Fruit fly (Drosophila melanogaster) whole organism, embryonic: ENCODE results near the gene Sgs1.
A peak's percentile ranks its signal among the peaks of the same experiment; 100 is the strongest.

ENCODE experiments used
- CG11247 ChIP-seq: fragments of 200-800 bp; sonication (Bioruptor generic); IDR thresholded peaks from 2 replicates; pipeline ENCODE4 v1.3.6; 2022; ENCODE audit warnings: missing biosample characterization, missing genetic modification characterization
- CG15479 ChIP-seq: fragments of 200-800 bp; sonication (Bioruptor generic); optimal IDR thresholded peaks from 3 replicates; lab custom pipeline; 2019; ENCODE audit warnings: missing biosample characterization, mild to moderate bottlenecking, missing genetic modification characterization, moderate library complexity
- CG15514 ChIP-seq: fragments of 200-800 bp; sonication (Bioruptor generic); optimal IDR thresholded peaks from 3 replicates; lab custom pipeline; 2017; ENCODE audit warnings: missing biosample characterization, missing genetic modification characterization, mild to moderate bottlenecking, moderate library complexity, missing genetic modification reagents
- CG16863 ChIP-seq: fragments of 200-800 bp; sonication (Bioruptor generic); optimal IDR thresholded peaks from 3 replicates; lab custom pipeline; 2016; ENCODE audit warnings: missing biosample characterization, missing genetic modification characterization
- CG17829 ChIP-seq: fragments of 200-800 bp; optimal IDR thresholded peaks from 2 replicates; lab custom pipeline; 2019; ENCODE audit warnings: missing biosample characterization, mild to moderate bottlenecking, missing genetic modification characterization, moderate library complexity
- CG17912 ChIP-seq: fragments of 200-800 bp; sonication (Bioruptor generic); optimal IDR thresholded peaks from 2 replicates; lab custom pipeline; 2018; ENCODE audit warnings: missing biosample characterization, mild to moderate bottlenecking, missing genetic modification characterization
- CG18599 ChIP-seq: fragments of 200-800 bp; sonication (Bioruptor generic); optimal IDR thresholded peaks from 3 replicates; lab custom pipeline; 2017; ENCODE audit warnings: missing biosample characterization, missing genetic modification characterization, mild to moderate bottlenecking, moderate library complexity, missing genetic modification reagents
- CG2116 ChIP-seq: fragments of 200-800 bp; sonication (Bioruptor generic); optimal IDR thresholded peaks from 3 replicates; lab custom pipeline; 2018; ENCODE audit warnings: missing biosample characterization, mild to moderate bottlenecking, missing genetic modification characterization
- CG2120 ChIP-seq: fragments of 200-800 bp; sonication (Bioruptor generic); optimal IDR thresholded peaks from 3 replicates; lab custom pipeline; 2016; ENCODE audit warnings: missing biosample characterization, missing genetic modification characterization
- CG2889 ChIP-seq: fragments of 200-800 bp; sonication (Bioruptor generic); IDR thresholded peaks from 3 replicates; pipeline ENCODE4 v1.3.6; 2022; ENCODE audit warnings: missing biosample characterization, missing genetic modification characterization
- CG3163 ChIP-seq: fragments of 200-800 bp; sonication (Bioruptor generic); optimal IDR thresholded peaks from 3 replicates; lab custom pipeline; 2016; ENCODE audit warnings: missing biosample characterization, missing genetic modification characterization
- CG4328 ChIP-seq: fragments of 200-800 bp; sonication (Bioruptor generic); optimal IDR thresholded peaks from 3 replicates; lab custom pipeline; 2017; ENCODE audit warnings: missing biosample characterization, missing genetic modification reagents, missing genetic modification characterization
- CG4617 ChIP-seq: fragments of 200-800 bp; sonication (Bioruptor generic); optimal IDR thresholded peaks from 3 replicates; lab custom pipeline; 2016; ENCODE audit warnings: missing biosample characterization, missing genetic modification characterization, borderline replicate concordance
- CG6654 ChIP-seq: fragments of 200-800 bp; sonication (Bioruptor generic); optimal IDR thresholded peaks from 2 replicates; lab custom pipeline; 2017; ENCODE audit warnings: missing biosample characterization, mild to moderate bottlenecking, missing genetic modification characterization
- CG7928 ChIP-seq: fragments of 200-800 bp; sonication (Bioruptor generic); optimal IDR thresholded peaks from 2 replicates; lab custom pipeline; 2017; ENCODE audit warnings: missing biosample characterization, mild to moderate bottlenecking, missing genetic modification characterization
- CG9797 ChIP-seq: fragments of 200-800 bp; sonication (Bioruptor generic); optimal IDR thresholded peaks from 3 replicates; lab custom pipeline; 2018; ENCODE audit warnings: missing biosample characterization, mild to moderate bottlenecking, missing genetic modification characterization
- CHES-1-like ChIP-seq: fragments of 200-800 bp; sonication (Bioruptor generic); optimal IDR thresholded peaks from 2 replicates; lab custom pipeline; 2016; ENCODE audit warnings: missing biosample characterization, missing genetic modification characterization
- Camta ChIP-seq: fragments of 200-800 bp; sonication (Bioruptor generic); optimal IDR thresholded peaks from 2 replicates; lab custom pipeline; 2016; ENCODE audit warnings: missing biosample characterization, missing genetic modification characterization
- D19A ChIP-seq: fragments of 200-800 bp; optimal IDR thresholded peaks from 3 replicates; lab custom pipeline; 2019; ENCODE audit warnings: missing biosample characterization, mild to moderate bottlenecking, missing genetic modification characterization, moderate library complexity
- Dad ChIP-seq: fragments of 200-800 bp; sonication (Bioruptor generic); optimal IDR thresholded peaks from 3 replicates; lab custom pipeline; 2016; ENCODE audit warnings: missing biosample characterization, missing genetic modification characterization
- Dref ChIP-seq: fragments of 200-800 bp; sonication (Bioruptor generic); IDR thresholded peaks from 2 replicates; pipeline ENCODE4 v1.3.6; 2022; ENCODE audit warnings: missing biosample characterization, missing genetic modification characterization
- Fer2 ChIP-seq: fragments of 200-800 bp; sonication (Bioruptor generic); optimal IDR thresholded peaks from 2 replicates; lab custom pipeline; 2018; ENCODE audit warnings: missing biosample characterization, mild to moderate bottlenecking, missing genetic modification characterization, moderate library complexity
- H2.0 ChIP-seq: fragments of 200-800 bp; sonication (Bioruptor generic); IDR thresholded peaks from 2 replicates; pipeline ENCODE4 v1.3.6; 2022; ENCODE audit warnings: missing biosample characterization, missing genetic modification characterization
- Med ChIP-seq: fragments of 200-800 bp; sonication (Bioruptor generic); peaks from one replicate; lab custom pipeline; 2016; ENCODE audit warnings: missing biosample characterization, missing genetic modification characterization, mild to moderate bottlenecking, inconsistent platforms, moderate library complexity
- NFAT ChIP-seq: fragments of 200-800 bp; sonication (Bioruptor generic); IDR thresholded peaks from 2 replicates; pipeline ENCODE4 v1.3.6; 2022; ENCODE audit warnings: missing biosample characterization, missing genetic modification characterization
- Neu2 ChIP-seq: fragments of 200-800 bp; sonication (Bioruptor generic); optimal IDR thresholded peaks from 3 replicates; lab custom pipeline; 2016; ENCODE audit warnings: missing biosample characterization, missing genetic modification characterization, borderline replicate concordance
- Oaz ChIP-seq: fragments of 200-800 bp; sonication (Bioruptor generic); IDR thresholded peaks from 2 replicates; pipeline ENCODE4 v1.3.6; 2022; ENCODE audit warnings: missing biosample characterization, missing genetic modification characterization
- Oli ChIP-seq: fragments of 200-800 bp; sonication (Bioruptor generic); optimal IDR thresholded peaks from 2 replicates; lab custom pipeline; 2018; ENCODE audit warnings: missing biosample characterization, mild to moderate bottlenecking, missing genetic modification characterization, moderate library complexity
- Xbp1 ChIP-seq: fragments of 200-800 bp; sonication (Bioruptor generic); optimal IDR thresholded peaks from 3 replicates; lab custom pipeline; 2016; ENCODE audit warnings: missing biosample characterization, mild to moderate bottlenecking, missing genetic modification characterization
- chn ChIP-seq: fragments of 200-800 bp; sonication (Bioruptor generic); optimal IDR thresholded peaks from 2 replicates; lab custom pipeline; 2016; ENCODE audit warnings: missing biosample characterization, missing genetic modification characterization
- ewg ChIP-seq: fragments of 200-800 bp; sonication (Bioruptor generic); optimal IDR thresholded peaks from 3 replicates; lab custom pipeline; 2017; ENCODE audit warnings: mild to moderate bottlenecking, missing biosample characterization, missing genetic modification reagents, missing genetic modification characterization
- fd3F ChIP-seq: fragments of 200-800 bp; sonication (Bioruptor generic); optimal IDR thresholded peaks from 2 replicates; lab custom pipeline; 2018; ENCODE audit warnings: missing biosample characterization, mild to moderate bottlenecking, missing genetic modification characterization, moderate library complexity
- ftz-f1 ChIP-seq: fragments of 200-800 bp; sonication (Bioruptor generic); optimal IDR thresholded peaks from 2 replicates; lab custom pipeline; 2016; ENCODE audit warnings: missing biosample characterization, missing genetic modification characterization
- gt ChIP-seq: fragments of 200-800 bp; sonication (Bioruptor generic); IDR thresholded peaks from 2 replicates; pipeline ENCODE4 v1.3.6; 2022; ENCODE audit warnings: missing biosample characterization, missing genetic modification characterization
- ind ChIP-seq: fragments of 200-800 bp; sonication (Bioruptor generic); optimal IDR thresholded peaks from 3 replicates; lab custom pipeline; 2016; ENCODE audit warnings: missing biosample characterization, missing genetic modification characterization
- jigr1 ChIP-seq: fragments of 200-800 bp; sonication (Bioruptor generic); IDR thresholded peaks from 3 replicates; pipeline ENCODE4 v1.3.6; 2022; ENCODE audit warnings: missing biosample characterization, missing genetic modification characterization
- lab ChIP-seq: fragments of 200-800 bp; sonication (Bioruptor generic); optimal IDR thresholded peaks from 3 replicates; lab custom pipeline; 2017; ENCODE audit warnings: missing biosample characterization, missing genetic modification characterization, mild to moderate bottlenecking, moderate library complexity, missing genetic modification reagents
- lmd ChIP-seq: fragments of 200-800 bp; sonication (Bioruptor generic); IDR thresholded peaks from 2 replicates; pipeline ENCODE4 v1.3.6; 2022; ENCODE audit warnings: missing biosample characterization, missing genetic modification characterization
- lov ChIP-seq, 2 experiments: fragments of 200-800 bp in 1 of 2; fragments of >200 bp in 1 of 2; sonication (Bioruptor generic) in 1 of 2; IDR thresholded peaks in 1 of 2; optimal IDR thresholded peaks in 1 of 2; 2 replicates in 1 of 2; 3 replicates in 1 of 2; pipeline versions ENCODE4 v1.3.6 to Lab custom; 2017 to 2022; ENCODE audit warnings: missing biosample characterization in 1 of 2, missing genetic modification characterization in 1 of 2
- mirr ChIP-seq: fragments of 200-800 bp; sonication (Bioruptor generic); optimal IDR thresholded peaks from 3 replicates; lab custom pipeline; 2018; ENCODE audit warnings: missing biosample characterization, mild to moderate bottlenecking, missing genetic modification characterization
- mld ChIP-seq: fragments of 200-800 bp; sonication (Bioruptor generic); IDR thresholded peaks from 3 replicates; pipeline ENCODE4 v1.3.6; 2022; ENCODE audit warnings: missing biosample characterization, missing genetic modification characterization; ENCODE audit not compliant: partially characterized antibody
- oc ChIP-seq: fragments of 200-800 bp; sonication (Bioruptor generic); optimal IDR thresholded peaks from 2 replicates; lab custom pipeline; 2018; ENCODE audit warnings: missing biosample characterization, mild to moderate bottlenecking, missing genetic modification characterization, moderate library complexity
- pum ChIP-seq: fragments of 200-800 bp; sonication (Bioruptor generic); optimal IDR thresholded peaks from 2 replicates; lab custom pipeline; 2016; ENCODE audit warnings: missing biosample characterization, missing genetic modification characterization
- sens ChIP-seq: fragments of 200-800 bp; sonication (Bioruptor generic); peaks from one replicate; lab custom pipeline; 2016; ENCODE audit warnings: missing biosample characterization, missing genetic modification characterization
- slbo ChIP-seq: fragments of 200-800 bp; sonication (Bioruptor generic); IDR thresholded peaks from 2 replicates; pipeline ENCODE4 v1.3.6; 2022; ENCODE audit warnings: missing biosample characterization, missing genetic modification characterization
- tgo ChIP-seq: fragments of 200-800 bp; sonication (Bioruptor generic); IDR thresholded peaks from 3 replicates; pipeline ENCODE4 v1.3.6; 2022; ENCODE audit warnings: missing biosample characterization, missing genetic modification characterization
- toy ChIP-seq: fragments of 200-800 bp; sonication (Bioruptor generic); IDR thresholded peaks from 2 replicates; pipeline ENCODE4 v1.3.6; 2022; ENCODE audit warnings: missing biosample characterization, missing genetic modification characterization
- vfl ChIP-seq: fragments of 200-800 bp; sonication (Bioruptor generic); optimal IDR thresholded peaks from 2 replicates; lab custom pipeline; 2016; ENCODE audit warnings: missing biosample characterization, missing genetic modification characterization
- wdn ChIP-seq: fragments of 200-800 bp; sonication (Bioruptor generic); IDR thresholded peaks from 2 replicates; pipeline ENCODE4 v1.3.6; 2022; ENCODE audit warnings: missing biosample characterization, missing genetic modification characterization

Sgs1 gene

DNA sequence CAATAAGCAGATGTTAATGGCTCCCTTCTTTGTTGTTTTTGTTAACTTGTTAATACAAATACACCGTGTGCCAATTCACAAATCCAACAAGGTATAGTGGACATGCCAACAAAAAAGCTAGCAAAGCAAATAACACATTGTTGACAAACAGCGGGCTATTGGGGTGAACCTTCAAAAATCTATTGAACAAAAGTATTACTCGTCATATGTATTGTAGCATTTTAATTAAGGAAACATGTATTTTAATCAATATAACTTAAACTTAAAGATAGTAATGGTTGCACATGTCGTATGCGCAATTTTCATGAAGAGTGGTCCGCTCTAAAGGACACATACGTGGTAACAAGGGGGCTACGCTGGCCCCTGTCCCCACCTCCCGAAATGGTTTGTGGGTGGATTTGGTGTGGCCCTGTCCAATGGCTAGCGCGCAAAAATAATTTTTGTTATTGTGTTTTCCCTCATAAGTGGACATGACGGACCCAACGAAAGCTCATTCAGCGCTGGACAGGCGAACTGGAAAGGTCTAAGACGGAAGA is 5.1 kb downstream of the Sgs1 start, which contains the start of gene synr:
Gene synr, plus strand, starts transcription at position 486 of the 536 bp plus-strand sequence.
- peak; percentile 32 for TF ChIP-seq CG2120 (GFP tag; lab: Kevin White, UChicago)
- TF ChIP-seq CG9797 (GFP tag; lab: Kevin White, UChicago): no peak
- TF ChIP-seq CG15514 (GFP tag; lab: Kevin White, UChicago): peak; percentile 7
- no peak for TF ChIP-seq fd3F (GFP tag; lab: Kevin White, UChicago)
- peak; percentile 13 for TF ChIP-seq Med (GFP tag; lab: Kevin White, UChicago)
- no peak for TF ChIP-seq Oli (tag; lab: Kevin White, UChicago)
- peak; percentile 44 for TF ChIP-seq CG18599 (GFP tag; lab: Kevin White, UChicago)
- no peak for TF ChIP-seq CG2116 (GFP tag; lab: Kevin White, UChicago)
- TF ChIP-seq sens (GFP tag; lab: Kevin White, UChicago): peak; percentile 59
- no peak for TF ChIP-seq Camta (GFP tag; lab: Kevin White, UChicago)
- TF ChIP-seq D19A (tag; lab: Kevin White, UChicago): no peak
- TF ChIP-seq ewg: no peak
- 0 out of 2 replicates have a peak, but pooled peaks have one; percentile 11 for TF ChIP-seq wdn (GFP tag; lab: Robert Waterston, UW)
- TF ChIP-seq mld (GFP tag; lab: Robert Waterston, UW): no peak
- no peak for TF ChIP-seq lov (optimal IDR thresholded peaks at IDR 0.05; lab: Kevin White, UChicago)
- no peak for TF ChIP-seq lov (GFP tag; IDR thresholded peaks at IDR 0.05; lab: Robert Waterston, UW)
- TF ChIP-seq lab (GFP tag; lab: Kevin White, UChicago): peak; percentile 57

DNA sequence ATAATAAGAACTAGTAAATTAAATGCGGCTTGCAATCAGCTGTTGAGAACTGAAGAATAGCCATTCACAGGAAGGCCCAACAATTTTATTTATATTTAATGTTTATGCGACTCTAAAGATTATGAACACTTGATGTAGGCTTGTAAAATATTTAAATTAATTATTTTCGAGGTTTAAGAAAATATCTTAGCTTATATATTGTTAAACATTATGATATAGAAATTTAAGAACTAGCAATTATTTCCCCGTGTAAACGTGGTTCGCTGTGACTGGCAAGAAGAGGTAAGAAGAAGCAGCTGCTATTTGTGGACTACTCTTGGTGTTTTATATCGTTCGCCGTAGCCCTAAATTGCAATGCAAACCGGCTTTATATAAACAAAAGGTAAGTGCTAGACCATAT is 8.1 kb downstream of the Sgs1 start, which contains the start of the genes mRpL24 and betaggt-I:
Gene mRpL24, minus strand, starts transcription at position 62 of the 400 bp plus-strand sequence.
Gene betaggt-I, plus strand, starts transcription at position 280 of the 400 bp plus-strand sequence.
- TF ChIP-seq ind (peak; percentile 94), chn (GFP tag; lab: Kevin White, UChicago) (peak; percentile 89), CG15479 (GFP tag; lab: Kevin White, UChicago) (no peak), gt (GFP tag; lab: Robert Waterston, UW) (peak; percentile 90), Oaz (GFP tag; lab: Robert Waterston, UW) (peak; percentile 95), pum (peak; percentile 80), CG11247 (GFP tag; lab: Robert Waterston, UW) (peak; percentile 93), CG6654 (GFP tag; lab: Kevin White, UChicago) (peak; percentile 81), CG16863 (GFP tag; lab: Kevin White, UChicago) (peak; percentile 80), vfl (GFP tag; lab: Kevin White, UChicago) (peak; percentile 94), oc (tag; lab: Kevin White, UChicago) (peak; percentile 95), mirr (GFP tag; lab: Kevin White, UChicago) (peak; percentile 72), tgo (peak; percentile 97), CG4617 (GFP tag; lab: Kevin White, UChicago) (peak; percentile 97), Xbp1 (GFP tag; lab: Kevin White, UChicago) (peak; percentile 97), Dref (GFP tag; lab: Robert Waterston, UW) (peak; percentile 40), Fer2 (tag; lab: Kevin White, UChicago) (peak; percentile 96), lmd (peak; percentile 95), CG3163 (GFP tag; lab: Kevin White, UChicago) (peak; percentile 36), slbo (GFP tag; lab: Robert Waterston, UW) (peak; percentile 97), Neu2 (GFP tag; lab: Kevin White, UChicago) (no peak), CHES-1-like (peak; percentile 67), Dad (GFP tag; lab: Kevin White, UChicago) (peak; percentile 49), toy (GFP tag; lab: Robert Waterston, UW) (peak; percentile 88), CG17829 (tag; lab: Kevin White, UChicago) (peak; percentile 98), CG4328 (GFP tag; lab: Kevin White, UChicago) (peak; percentile 94), ftz-f1 (GFP tag; lab: Kevin White, UChicago) (peak; percentile 49), H2.0 (GFP tag; lab: Robert Waterston, UW) (peak; percentile 97), CG2889 (GFP tag; lab: Robert Waterston, UW) (peak; percentile 95), CG7928 (peak; percentile 77), CG17912 (peak; percentile 90), CG18599 (GFP tag; lab: Kevin White, UChicago) (peak; percentile 97), NFAT (peak; percentile 96), jigr1 (GFP tag; lab: Robert Waterston, UW) (peak; percentile 67; the same call in 2 of the 3 replicates)
